Worm (Caenorhabditis elegans) whole organism, mixed stage, embryonic: ENCODE measurements around the gene K06A4.7.

ENCODE experiments used
- M03D4.4 ChIP-seq: sonication (generic microtip); optimal IDR thresholded peaks from 2 replicates; lab custom pipeline; 2017; ENCODE audit warnings: mild to moderate bottlenecking, missing genetic modification characterization, missing compliant biosample characterization
- bed-3 ChIP-seq: fragments of 200-800 bp; sonication (Bioruptor generic); optimal IDR thresholded peaks from 3 replicates; lab custom pipeline; 2018; ENCODE audit warnings: mild to moderate bottlenecking, missing genetic modification characterization, moderate library complexity, missing compliant biosample characterization
- blmp-1 ChIP-seq: fragments of 150-350 bp; optimal IDR thresholded peaks from 2 replicates; lab custom pipeline; 2014; ENCODE audit warnings: missing biosample characterization, missing genetic modification characterization
- ceh-39 ChIP-seq: fragments of 150-350 bp; optimal IDR thresholded peaks from 2 replicates; lab custom pipeline; 2014; ENCODE audit warnings: missing biosample characterization, missing genetic modification characterization
- ceh-43 ChIP-seq: fragments of 200-800 bp; sonication (Bioruptor generic); optimal IDR thresholded peaks from 2 replicates; lab custom pipeline; 2018; ENCODE audit warnings: mild to moderate bottlenecking, missing genetic modification characterization, moderate library complexity, missing compliant biosample characterization
- ceh-83 ChIP-seq: fragments of 200-800 bp; sonication (Bioruptor generic); optimal IDR thresholded peaks from 2 replicates; lab custom pipeline; 2018; ENCODE audit warnings: mild to moderate bottlenecking, missing genetic modification characterization, missing compliant biosample characterization
- ces-1 ChIP-seq: fragments of 150-350 bp; optimal IDR thresholded peaks from 2 replicates; lab custom pipeline; 2014; ENCODE audit warnings: missing biosample characterization, missing genetic modification reagents, missing genetic modification characterization
- cnd-1 ChIP-seq: fragments of 200-800 bp; sonication (Bioruptor generic); optimal IDR thresholded peaks from 2 replicates; lab custom pipeline; 2018; ENCODE audit warnings: mild to moderate bottlenecking, missing genetic modification characterization, missing compliant biosample characterization
- drap-1 ChIP-seq: fragments of 200-800 bp; sonication (Bioruptor generic); optimal IDR thresholded peaks from 3 replicates; lab custom pipeline; 2018; ENCODE audit warnings: mild to moderate bottlenecking, missing genetic modification characterization, missing compliant biosample characterization
- elt-1 ChIP-seq: sonication (generic microtip); optimal IDR thresholded peaks from 2 replicates; lab custom pipeline; 2017; ENCODE audit warnings: missing genetic modification characterization, mild to moderate bottlenecking, missing compliant biosample characterization, antibody characterized with exemption, moderate library complexity, borderline replicate concordance; ENCODE audit not compliant: insufficient read depth
- elt-3 ChIP-seq: fragments of 150-350 bp; optimal IDR thresholded peaks from 2 replicates; lab custom pipeline; 2014; ENCODE audit warnings: missing biosample characterization, missing genetic modification characterization
- flh-1 ChIP-seq: fragments of 200-800 bp; sonication (Bioruptor generic); optimal IDR thresholded peaks from 2 replicates; lab custom pipeline; 2018; ENCODE audit warnings: mild to moderate bottlenecking, missing genetic modification characterization, moderate library complexity, missing compliant biosample characterization
- ham-2 ChIP-seq: fragments of 200-800 bp; sonication (Bioruptor generic); optimal IDR thresholded peaks from 2 replicates; lab custom pipeline; 2018; ENCODE audit warnings: mild to moderate bottlenecking, missing genetic modification characterization, missing compliant biosample characterization
- hlh-1 ChIP-seq: fragments of 150-350 bp; optimal IDR thresholded peaks from 2 replicates; lab custom pipeline; 2014; ENCODE audit warnings: missing biosample characterization, missing genetic modification reagents, missing genetic modification characterization
- lin-13 ChIP-seq: fragments of 150-350 bp; optimal IDR thresholded peaks from 2 replicates; lab custom pipeline; 2014; ENCODE audit warnings: missing biosample characterization, missing genetic modification characterization
- lin-32 ChIP-seq: fragments of 200-800 bp; sonication (Bioruptor generic); optimal IDR thresholded peaks from 2 replicates; lab custom pipeline; 2018; ENCODE audit warnings: mild to moderate bottlenecking, missing genetic modification characterization, missing compliant biosample characterization
- lsy-2 ChIP-seq: fragments of 150-350 bp; optimal IDR thresholded peaks from 2 replicates; lab custom pipeline; 2014; ENCODE audit warnings: missing biosample characterization, missing genetic modification characterization
- mab-5 ChIP-seq: fragments of 150-350 bp; optimal IDR thresholded peaks from 2 replicates; lab custom pipeline; 2014; ENCODE audit warnings: missing biosample characterization, missing genetic modification characterization
- mep-1 ChIP-seq: fragments of 150-350 bp; optimal IDR thresholded peaks from 2 replicates; lab custom pipeline; 2017; ENCODE audit warnings: missing biosample characterization, missing genetic modification reagents, missing genetic modification characterization, inconsistent platforms
- mls-2 ChIP-seq: sonication (generic microtip); optimal IDR thresholded peaks from 2 replicates; lab custom pipeline; 2016; ENCODE audit warnings: mild to moderate bottlenecking, missing genetic modification characterization, moderate library complexity, missing compliant biosample characterization
- nhr-12 ChIP-seq: fragments of 150-350 bp; optimal IDR thresholded peaks from 2 replicates; lab custom pipeline; 2014; ENCODE audit warnings: missing biosample characterization, missing genetic modification characterization
- nhr-2 ChIP-seq: fragments of 150-350 bp; optimal IDR thresholded peaks from 2 replicates; lab custom pipeline; 2014; ENCODE audit warnings: missing biosample characterization, missing genetic modification characterization
- nhr-237 ChIP-seq: fragments of 150-350 bp; optimal IDR thresholded peaks from 2 replicates; lab custom pipeline; 2014; ENCODE audit warnings: missing biosample characterization, missing genetic modification characterization
- nhr-76 ChIP-seq: sonication (generic microtip); optimal IDR thresholded peaks from 2 replicates; lab custom pipeline; 2017; ENCODE audit warnings: missing biosample characterization, missing genetic modification characterization
- pha-4 ChIP-seq: fragments of 150-350 bp; optimal IDR thresholded peaks from 2 replicates; lab custom pipeline; 2018; ENCODE audit warnings: missing biosample characterization, missing genetic modification reagents, missing genetic modification characterization
- snpc-4 ChIP-seq: fragments of 150-350 bp; optimal IDR thresholded peaks from 2 replicates; lab custom pipeline; 2014; ENCODE audit warnings: missing biosample characterization, missing genetic modification characterization
- tbx-8 ChIP-seq: fragments of 200-800 bp; sonication (Bioruptor generic); optimal IDR thresholded peaks from 2 replicates; lab custom pipeline; 2018; ENCODE audit warnings: mild to moderate bottlenecking, missing genetic modification characterization, moderate library complexity, missing compliant biosample characterization
- unc-120 ChIP-seq: sonication (generic microtip); optimal IDR thresholded peaks from 2 replicates; lab custom pipeline; 2017; ENCODE audit warnings: missing genetic modification characterization, missing compliant biosample characterization; ENCODE audit not compliant: poor library complexity, severe bottlenecking
- unc-39 ChIP-seq: fragments of 150-350 bp; optimal IDR thresholded peaks from 2 replicates; lab custom pipeline; 2014; ENCODE audit warnings: missing biosample characterization, missing genetic modification characterization
- unc-62 ChIP-seq: fragments of 150-350 bp; optimal IDR thresholded peaks from 2 replicates; lab custom pipeline; 2014; ENCODE audit warnings: missing biosample characterization, missing genetic modification reagents, missing genetic modification characterization
- zip-8 ChIP-seq: fragments of 150-350 bp; optimal IDR thresholded peaks from 2 replicates; lab custom pipeline; 2014; ENCODE audit warnings: missing biosample characterization, missing genetic modification characterization

K06A4.7 gene

ce11 chrV:9453933-9454332 lies 37.4 kb downstream of the K06A4.7 start:
- TF ChIP-seq elt-3 (tag; lab: Kevin White, UChicago) (peak; percentile 33), unc-62 (GFP tag; lab: Kevin White, UChicago) (peak; percentile 36), ham-2 (peak; percentile 32), pha-4 (tag; lab: Kevin White, UChicago) (no peak), blmp-1 (peak; percentile 86), mab-5 (tag; lab: Kevin White, UChicago) (peak; percentile 28), unc-120 (tag; lab: Kevin White, UChicago) (peak; percentile 44), ceh-83 (GFP tag; lab: Kevin White, UChicago) (no peak), drap-1 (GFP tag; lab: Kevin White, UChicago) (no peak)

ce11 chrV:9453333-9453732 lies 38.0 kb downstream of the K06A4.7 start:
- no peak for TF ChIP-seq tbx-8 (GFP tag; lab: Kevin White, UChicago)
- TF ChIP-seq snpc-4 (tag; lab: Kevin White, UChicago), result no peak
- TF ChIP-seq cnd-1 (tag; lab: Kevin White, UChicago), result no peak
- no peak for TF ChIP-seq ceh-43 (GFP tag; lab: Kevin White, UChicago)
- TF ChIP-seq nhr-12 (tag; lab: Kevin White, UChicago), result no peak
- no peak for TF ChIP-seq mab-5 (tag; lab: Kevin White, UChicago)
- TF ChIP-seq unc-62 (GFP tag; lab: Kevin White, UChicago), result no peak
- TF ChIP-seq unc-120 (tag; lab: Kevin White, UChicago), result no peak
- no peak for TF ChIP-seq mep-1 (tag; lab: Kevin White, UChicago)
- no peak for TF ChIP-seq unc-39
- TF ChIP-seq lin-13 (tag; lab: Kevin White, UChicago), result no peak
- TF ChIP-seq hlh-1 (tag; lab: Kevin White, UChicago), result no peak
- no peak for TF ChIP-seq ces-1 (GFP tag; lab: Kevin White, UChicago)
- no peak for TF ChIP-seq drap-1 (GFP tag; lab: Kevin White, UChicago)
- TF ChIP-seq ceh-83 (GFP tag; lab: Kevin White, UChicago), result no peak
- TF ChIP-seq zip-8, result no peak
- TF ChIP-seq, all 35 proteins: peak for 0

ce11 chrV:9451485-9451884 lies 39.8 kb downstream of the K06A4.7 start:
- TF ChIP-seq pha-4 (tag; lab: Kevin White, UChicago) (peak; percentile 77), ces-1 (GFP tag; lab: Kevin White, UChicago) (no peak)

- no peak for TF ChIP-seq flh-1 (GFP tag; lab: Kevin White, UChicago)
- no peak for TF ChIP-seq lin-13 (tag; lab: Kevin White, UChicago)
- no peak for TF ChIP-seq nhr-2 (tag; lab: Kevin White, UChicago)
- no peak for TF ChIP-seq M03D4.4 (tag; lab: Kevin White, UChicago)
- no peak for TF ChIP-seq unc-39
- TF ChIP-seq elt-3 (tag; lab: Kevin White, UChicago), result no peak
- no peak for TF ChIP-seq mls-2 (tag; lab: Kevin White, UChicago)
- no peak for TF ChIP-seq lin-32 (GFP tag; lab: Kevin White, UChicago)
These were observed 46.7 kb downstream of the K06A4.7 start for ce11 chrV:9444618-9445017.

ce11 chrV:9443748-9444147 lies 47.5 kb downstream of the K06A4.7 start, which contains the start of gene wdr-62:
Gene wdr-62, plus strand, starts transcription at chrV:9444048.
- TF ChIP-seq nhr-2 (tag; lab: Kevin White, UChicago), result no peak
- no peak for TF ChIP-seq nhr-76 (tag; lab: Kevin White, UChicago)
- no peak for TF ChIP-seq lin-13 (tag; lab: Kevin White, UChicago)
- TF ChIP-seq M03D4.4 (tag; lab: Kevin White, UChicago), result no peak
- TF ChIP-seq bed-3 (GFP tag; lab: Kevin White, UChicago), result no peak
- TF ChIP-seq drap-1 (GFP tag; lab: Kevin White, UChicago), result no peak
- no peak for TF ChIP-seq cnd-1 (tag; lab: Kevin White, UChicago)
- no peak for TF ChIP-seq ceh-43 (GFP tag; lab: Kevin White, UChicago)
- no peak for TF ChIP-seq elt-1 (tag; lab: Kevin White, UChicago)
- TF ChIP-seq pha-4 (tag; lab: Kevin White, UChicago), result no peak
- no peak for TF ChIP-seq nhr-237
- no peak for TF ChIP-seq snpc-4 (tag; lab: Kevin White, UChicago)
- TF ChIP-seq ceh-39 (tag; lab: Kevin White, UChicago), result no peak
- TF ChIP-seq mep-1 (tag; lab: Kevin White, UChicago), result no peak
- TF ChIP-seq mab-5 (tag; lab: Kevin White, UChicago), result no peak
- no peak for TF ChIP-seq lsy-2 (tag; lab: Kevin White, UChicago)
- TF ChIP-seq blmp-1, result no peak
- no peak for TF ChIP-seq unc-39
